Worm (Caenorhabditis elegans) whole organism, young adult: ENCODE data around the gene F38B6.3.

Source experiments
- B0035.1 ChIP-seq: sonication (generic microtip); optimal IDR thresholded peaks from 2 replicates; lab custom pipeline; 2016; ENCODE audit warnings: missing genetic modification characterization, mild to moderate bottlenecking, missing compliant biosample characterization, missing genotype, missing genetic modification reagents
- F23B12.7 ChIP-seq: sonication (generic microtip); optimal IDR thresholded peaks from 2 replicates; lab custom pipeline; 2017; ENCODE audit warnings: missing genetic modification characterization, mild to moderate bottlenecking, missing compliant biosample characterization, antibody characterized with exemption, moderate library complexity; ENCODE audit not compliant: insufficient read depth
- F39B2.1 ChIP-seq: fragments of 200-800 bp; sonication (Bioruptor generic); IDR thresholded peaks from 2 replicates; pipeline ENCODE4 v1.3.6; 2022; ENCODE audit warnings: missing genetic modification reagents, missing genetic modification characterization, missing compliant biosample characterization
- F52B5.7 ChIP-seq: sonication (generic microtip); optimal IDR thresholded peaks from 2 replicates; lab custom pipeline; 2016; ENCODE audit warnings: mild to moderate bottlenecking, missing genetic modification characterization, missing compliant biosample characterization
- akir-1 ChIP-seq: fragments of 200-800 bp; sonication (Bioruptor generic); optimal IDR thresholded peaks from 2 replicates; lab custom pipeline; 2018; ENCODE audit warnings: mild to moderate bottlenecking, missing genetic modification characterization, moderate library complexity, missing compliant biosample characterization
- attf-5 ChIP-seq: fragments of 200-800 bp; sonication (Bioruptor generic); optimal IDR thresholded peaks from 2 replicates; lab custom pipeline; 2018; ENCODE audit warnings: mild to moderate bottlenecking, missing genetic modification characterization, missing compliant biosample characterization
- cebp-2 ChIP-seq: fragments of 200-800 bp; sonication (Bioruptor generic); IDR thresholded peaks from 2 replicates; pipeline ENCODE4 v1.3.6; 2022; ENCODE audit warnings: missing genetic modification characterization, missing compliant biosample characterization
- ceh-100 ChIP-seq: fragments of 200-800 bp; sonication (Bioruptor generic); IDR thresholded peaks from 2 replicates; pipeline ENCODE4 v1.3.6; 2022; ENCODE audit warnings: missing genetic modification reagents, missing genetic modification characterization, missing compliant biosample characterization
- ceh-40 ChIP-seq: fragments of 200-800 bp; sonication (Bioruptor generic); IDR thresholded peaks from 2 replicates; pipeline ENCODE4 v1.3.6; 2022; ENCODE audit warnings: missing genetic modification characterization, missing compliant biosample characterization
- dpff-1 ChIP-seq: sonication (generic microtip); optimal IDR thresholded peaks from 2 replicates; lab custom pipeline; 2017; ENCODE audit warnings: mild to moderate bottlenecking, missing genetic modification characterization, missing compliant biosample characterization
- dpl-1 ChIP-seq: fragments of 150-350 bp; optimal IDR thresholded peaks from 2 replicates; lab custom pipeline; 2014; ENCODE audit warnings: missing biosample characterization, missing genetic modification reagents, missing genetic modification characterization
- efl-1 ChIP-seq: fragments of 150-350 bp; optimal IDR thresholded peaks from 2 replicates; lab custom pipeline; 2014; ENCODE audit warnings: missing biosample characterization, missing genetic modification reagents, missing genetic modification characterization
- egl-44 ChIP-seq: fragments of 200-800 bp; sonication (Bioruptor generic); IDR thresholded peaks from 2 replicates; pipeline ENCODE4 v1.3.6; 2022; ENCODE audit warnings: missing genetic modification reagents, missing genetic modification characterization, missing compliant biosample characterization
- fkh-3 ChIP-seq: sonication (generic microtip); optimal IDR thresholded peaks from 2 replicates; lab custom pipeline; 2016; ENCODE audit warnings: mild to moderate bottlenecking, missing genetic modification characterization, missing compliant biosample characterization
- hlh-12 ChIP-seq: sonication (generic microtip); optimal IDR thresholded peaks from 2 replicates; lab custom pipeline; 2016; ENCODE audit warnings: missing genetic modification characterization, missing compliant biosample characterization
- hlh-26 ChIP-seq: fragments of 200-800 bp; sonication (Bioruptor generic); conservative IDR thresholded peaks from 2 replicates; pipeline ENCODE4 v1.3.6; 2022; ENCODE audit warnings: missing genetic modification reagents, missing genetic modification characterization, missing compliant biosample characterization
- hsf-1 ChIP-seq: fragments of 200-800 bp; sonication (Bioruptor generic); IDR thresholded peaks from 2 replicates; pipeline ENCODE4 v1.3.6; 2022; ENCODE audit warnings: missing genetic modification reagents, missing genetic modification characterization, missing compliant biosample characterization
- let-607 ChIP-seq, 2 experiments: fragments of 200-800 bp in 1 of 2; sonication (Bioruptor generic) in 1 of 2; sonication (generic microtip) in 1 of 2; optimal IDR thresholded peaks; 2 replicates each; lab custom pipeline; 2016 to 2018; ENCODE audit warnings: mild to moderate bottlenecking in 2 of 2, missing compliant biosample characterization in 2 of 2, missing genetic modification characterization in 2 of 2, moderate library complexity in 2 of 2, missing genotype in 1 of 2
- lin-40 ChIP-seq: sonication (generic microtip); optimal IDR thresholded peaks from 2 replicates; lab custom pipeline; 2016; ENCODE audit warnings: missing genetic modification characterization, mild to moderate bottlenecking, missing compliant biosample characterization, missing genotype, missing genetic modification reagents
- lin-54 ChIP-seq: fragments of 200-800 bp; sonication (Bioruptor generic); optimal IDR thresholded peaks from 2 replicates; lab custom pipeline; 2018; ENCODE audit warnings: mild to moderate bottlenecking, missing genetic modification characterization, missing compliant biosample characterization
- mcd-1 ChIP-seq: fragments of 200-800 bp; sonication (Bioruptor generic); IDR thresholded peaks from 2 replicates; pipeline ENCODE4 v1.3.6; 2022; ENCODE audit warnings: missing genetic modification reagents, missing genetic modification characterization, missing compliant biosample characterization
- nfya-2 ChIP-seq: fragments of 200-800 bp; sonication (Bioruptor generic); IDR thresholded peaks from 2 replicates; pipeline ENCODE4 v1.3.6; 2022; ENCODE audit warnings: missing genetic modification reagents, missing genetic modification characterization, missing compliant biosample characterization
- nhr-120 ChIP-seq: fragments of 200-800 bp; sonication (Bioruptor generic); IDR thresholded peaks from 2 replicates; pipeline ENCODE4 v1.3.6; 2022; ENCODE audit warnings: missing genetic modification characterization, missing compliant biosample characterization
- nhr-80 ChIP-seq: sonication (generic microtip); optimal IDR thresholded peaks from 2 replicates; lab custom pipeline; 2016; ENCODE audit warnings: missing genetic modification characterization, missing compliant biosample characterization
- nhr-90 ChIP-seq: sonication (generic microtip); optimal IDR thresholded peaks from 2 replicates; lab custom pipeline; 2016; ENCODE audit warnings: missing genotype, mild to moderate bottlenecking, missing genetic modification characterization, missing compliant biosample characterization
- pbrm-1 ChIP-seq: fragments of 200-800 bp; sonication (Bioruptor generic); IDR thresholded peaks from 2 replicates; pipeline ENCODE4 v1.3.6; 2022; ENCODE audit warnings: missing genetic modification reagents, missing genetic modification characterization, missing compliant biosample characterization
- sptf-2 ChIP-seq: fragments of 200-800 bp; sonication (Bioruptor generic); optimal IDR thresholded peaks from 2 replicates; lab custom pipeline; 2018; ENCODE audit warnings: mild to moderate bottlenecking, missing genetic modification characterization, missing compliant biosample characterization
- tlf-1 ChIP-seq: fragments of 200-800 bp; sonication (Bioruptor generic); optimal IDR thresholded peaks from 2 replicates; lab custom pipeline; 2018; ENCODE audit warnings: mild to moderate bottlenecking, missing genetic modification characterization, missing compliant biosample characterization
- zfh-2 ChIP-seq: fragments of 200-800 bp; sonication (Bioruptor generic); conservative IDR thresholded peaks from 2 replicates; pipeline ENCODE4 v1.3.6; 2022; ENCODE audit warnings: missing genetic modification reagents, missing genetic modification characterization, missing compliant biosample characterization
- ztf-18 ChIP-seq: sonication (generic microtip); optimal IDR thresholded peaks from 2 replicates; lab custom pipeline; 2016; ENCODE audit warnings: missing genotype, mild to moderate bottlenecking, missing genetic modification characterization, missing compliant biosample characterization
- ztf-25 ChIP-seq: fragments of 200-800 bp; sonication (Bioruptor generic); IDR thresholded peaks from 2 replicates; pipeline ENCODE4 v1.3.6; 2022; ENCODE audit warnings: missing genetic modification reagents, missing genetic modification characterization, missing compliant biosample characterization
- ztf-26 ChIP-seq: sonication (generic microtip); optimal IDR thresholded peaks from 2 replicates; lab custom pipeline; 2017; ENCODE audit warnings: missing genetic modification characterization, missing compliant biosample characterization
- ztf-28 ChIP-seq: fragments of 200-800 bp; sonication (Bioruptor generic); IDR thresholded peaks from 2 replicates; pipeline ENCODE4 v1.3.6; 2022; ENCODE audit warnings: missing genetic modification reagents, missing genetic modification characterization, missing compliant biosample characterization

The F38B6.3 gene

ce11 chrX:6744537-6744936 lies 51.1 kb downstream of the F38B6.3 start (continued):
- TF ChIP-seq nhr-120 (GFP tag; lab: Robert Waterston, UW) = no peak
- no peak for TF ChIP-seq hlh-26 (GFP tag; lab: Robert Waterston, UW)
- peak in 1 of 2 experiments; percentile 30 for TF ChIP-seq let-607 (tag; optimal IDR thresholded peaks at IDR 0.05; lab: Kevin White, UChicago)
- TF ChIP-seq, all 124 proteins: peak for 6

ce11 chrX:6744978-6745377 lies 51.5 kb downstream of the F38B6.3 start:
- no peak for TF ChIP-seq akir-1 (GFP tag; lab: Kevin White, UChicago)
- no peak for TF ChIP-seq dpff-1
- TF ChIP-seq cebp-2 (GFP tag; lab: Robert Waterston, UW) = 0 out of 2 replicates have a peak, but pooled peaks have one; percentile 27
- no peak for TF ChIP-seq ztf-25
- TF ChIP-seq attf-5 = no peak
- TF ChIP-seq lin-40 (tag; lab: Kevin White, UChicago) = no peak
- TF ChIP-seq hsf-1 (GFP tag; lab: Robert Waterston, UW) = no peak
- no peak for TF ChIP-seq dpl-1 (GFP tag; lab: Kevin White, UChicago)
- no peak for TF ChIP-seq efl-1 (GFP tag; lab: Kevin White, UChicago)
- no peak for TF ChIP-seq nhr-90 (tag; lab: Kevin White, UChicago)
- TF ChIP-seq F23B12.7 (tag; lab: Kevin White, UChicago) = no peak
- no peak for TF ChIP-seq egl-44 (GFP tag; lab: Robert Waterston, UW)
- TF ChIP-seq hlh-12 (tag; lab: Kevin White, UChicago) = no peak
- TF ChIP-seq ceh-40 (GFP tag; lab: Robert Waterston, UW) = no peak
- 0 out of 2 replicates have a peak, but pooled peaks have one; percentile 17 for TF ChIP-seq mcd-1 (GFP tag; lab: Robert Waterston, UW)
- TF ChIP-seq sptf-2 (GFP tag; lab: Kevin White, UChicago) = no peak
- TF ChIP-seq pbrm-1 = 0 out of 2 replicates have a peak, but pooled peaks have one; percentile 23
- no peak for TF ChIP-seq nhr-120 (GFP tag; lab: Robert Waterston, UW)
- TF ChIP-seq B0035.1 = no peak
- no peak for TF ChIP-seq tlf-1
- TF ChIP-seq nhr-80 = no peak
- TF ChIP-seq F52B5.7 (tag; lab: Kevin White, UChicago) = no peak
- TF ChIP-seq F39B2.1 (GFP tag; lab: Robert Waterston, UW) = no peak
- TF ChIP-seq ztf-26 (tag; lab: Kevin White, UChicago) = no peak
- no peak for TF ChIP-seq ztf-28 (GFP tag; lab: Robert Waterston, UW)
- TF ChIP-seq let-607 (tag; optimal IDR thresholded peaks at IDR 0.05; lab: Kevin White, UChicago) = no peak
- TF ChIP-seq lin-54 (GFP tag; lab: Kevin White, UChicago) = no peak
- no peak for TF ChIP-seq nfya-2 (GFP tag; lab: Robert Waterston, UW)
- no peak for TF ChIP-seq fkh-3 (tag; lab: Kevin White, UChicago)
- 0 out of 2 replicates have a peak, but pooled peaks have one; percentile 26 for TF ChIP-seq zfh-2 (GFP tag; lab: Robert Waterston, UW)
- no peak for TF ChIP-seq ceh-100 (GFP tag; lab: Robert Waterston, UW)
- no peak for TF ChIP-seq ztf-18 (tag; lab: Kevin White, UChicago)
- TF ChIP-seq, all 124 proteins: peak for 4
